Fruit fly (Drosophila melanogaster): ENCODE data around the gene CG3062.

Gene CG3062

DNA sequence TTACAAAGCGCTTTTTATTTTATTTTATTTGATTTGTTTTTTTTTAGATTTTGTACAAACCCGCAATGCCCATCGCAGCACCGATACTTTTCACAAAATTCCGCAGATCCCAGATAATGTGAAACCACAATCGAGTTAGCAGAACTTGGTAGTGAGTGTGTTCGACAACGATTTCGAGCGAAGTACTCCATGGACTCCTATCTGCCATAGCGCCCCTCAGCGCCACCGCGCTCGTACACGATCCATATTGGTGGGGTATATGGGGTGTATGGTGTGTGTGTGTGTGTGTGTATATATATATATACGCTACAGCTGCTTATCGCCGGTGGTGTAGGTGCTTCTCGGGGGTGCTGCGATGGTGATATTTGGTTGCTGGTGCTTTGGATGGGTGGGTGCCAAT, 32.2 kb downstream of the CG3062 start (continued):
- TF ChIP-seq CG3407 (GFP tag; optimal IDR thresholded peaks at IDR 0.05) = no peak
- no peak for TF ChIP-seq Hr51 (GFP tag; optimal IDR thresholded peaks at IDR 0.05)
- peak; percentile 20 for TF ChIP-seq HmgZ (tag; optimal IDR thresholded peaks at IDR 0.05)
- no peak for TF ChIP-seq p53 (GFP tag; optimal IDR thresholded peaks at IDR 0.05)
- no peak for TF ChIP-seq Dfd (GFP tag; optimal IDR thresholded peaks at IDR 0.05)
- TF ChIP-seq Jarid2 (GFP tag; optimal IDR thresholded peaks at IDR 0.05) = no peak
- TF ChIP-seq CG4854 (GFP tag; optimal IDR thresholded peaks at IDR 0.05) = no peak
- no peak for TF ChIP-seq CG2678 (tag; optimal IDR thresholded peaks at IDR 0.05)
- TF ChIP-seq CG10462 (GFP tag; optimal IDR thresholded peaks at IDR 0.05) = no peak
- no peak for TF ChIP-seq Hr39 (optimal IDR thresholded peaks at IDR 0.05)
- no peak for TF ChIP-seq ash1 (GFP tag; optimal IDR thresholded peaks at IDR 0.05)
- TF ChIP-seq ato (GFP tag; IDR thresholded peaks at IDR 0.05; ENCODE audit: partially characterized antibody) = no peak
- TF ChIP-seq CG42726 (GFP tag; IDR thresholded peaks at IDR 0.05; ENCODE audit: partially characterized antibody) = no peak
- no peak for TF ChIP-seq pan (optimal IDR thresholded peaks at IDR 0.05)
- no peak for TF ChIP-seq pan (GFP tag; optimal IDR thresholded peaks at IDR 0.05 in 1 of 2, IDR thresholded peaks at IDR 0.05 in 1 of 2)
- TF ChIP-seq fd3F (GFP tag; optimal IDR thresholded peaks at IDR 0.05) = no peak
- TF ChIP-seq exex (tag; optimal IDR thresholded peaks at IDR 0.05) = peak; percentile 66
- peak; percentile 19; the same call in 1 of the 2 replicates for TF ChIP-seq Adf1 (GFP tag; IDR thresholded peaks at IDR 0.05)
- TF ChIP-seq CG17829 (tag; optimal IDR thresholded peaks at IDR 0.05) = no peak
- TF ChIP-seq CG14441 (GFP tag; IDR thresholded peaks at IDR 0.05) = no peak
- TF ChIP-seq gro (GFP tag; optimal IDR thresholded peaks at IDR 0.05) = no peak
- no peak for TF ChIP-seq Mad (GFP tag; optimal IDR thresholded peaks at IDR 0.05)
- TF ChIP-seq CG7786 (GFP tag; optimal IDR thresholded peaks at IDR 0.05) = no peak
- TF ChIP-seq CG15479 (GFP tag; optimal IDR thresholded peaks at IDR 0.05) = no peak
- TF ChIP-seq row (GFP tag; IDR thresholded peaks at IDR 0.05) = no peak
- no peak for TF ChIP-seq ken (GFP tag; IDR thresholded peaks at IDR 0.05)
- peak; percentile 70 for TF ChIP-seq grn (GFP tag; optimal IDR thresholded peaks at IDR 0.05)
- peak; percentile 80 for TF ChIP-seq sug (tag; optimal IDR thresholded peaks at IDR 0.05)
- TF ChIP-seq CG5245 (GFP tag; optimal IDR thresholded peaks at IDR 0.05) = no peak
- no peak for TF ChIP-seq HLH54F (GFP tag; optimal IDR thresholded peaks at IDR 0.05)
- TF ChIP-seq Usf (GFP tag; optimal IDR thresholded peaks at IDR 0.05) = no peak
- no peak for TF ChIP-seq CG13775 (GFP tag; optimal IDR thresholded peaks at IDR 0.05)
- TF ChIP-seq CG15011 (GFP tag; optimal IDR thresholded peaks at IDR 0.05) = no peak
- no peak for TF ChIP-seq nerfin-2 (GFP tag; IDR thresholded peaks at IDR 0.05; ENCODE audit: partially characterized antibody)
- TF ChIP-seq CG7745 (tag; optimal IDR thresholded peaks at IDR 0.05) = no peak
- TF ChIP-seq ci (GFP tag; IDR thresholded peaks at IDR 0.05) = no peak
- no peak for TF ChIP-seq eve (GFP tag; optimal IDR thresholded peaks at IDR 0.05)
- no peak for TF ChIP-seq fd96Cb (tag; optimal IDR thresholded peaks at IDR 0.05)
- no peak for TF ChIP-seq Myb (GFP tag; optimal IDR thresholded peaks at IDR 0.05)
- TF ChIP-seq Poxn (GFP tag; IDR thresholded peaks at IDR 0.05) = no peak
- TF ChIP-seq CG7556 (GFP tag; optimal IDR thresholded peaks at IDR 0.05) = no peak
- TF ChIP-seq CG8944 (GFP tag; optimal IDR thresholded peaks at IDR 0.05) = no peak
- TF ChIP-seq CG14050 (GFP tag; IDR thresholded peaks at IDR 0.05) = no peak
- TF ChIP-seq tx (GFP tag; optimal IDR thresholded peaks at IDR 0.05) = no peak
- TF ChIP-seq gsb-n (tag; optimal IDR thresholded peaks at IDR 0.05) = no peak
- TF ChIP-seq Fer3 (tag; optimal IDR thresholded peaks at IDR 0.05) = no peak
- TF ChIP-seq sens (GFP tag) = peak; percentile 47
- TF ChIP-seq CG18599 (GFP tag; optimal IDR thresholded peaks at IDR 0.05) = peak; percentile 24
- TF ChIP-seq CG31365 (tag; optimal IDR thresholded peaks at IDR 0.05) = no peak
- no peak for TF ChIP-seq CG8281 (tag; optimal IDR thresholded peaks at IDR 0.05)
- TF ChIP-seq en (GFP tag; optimal IDR thresholded peaks at IDR 0.05) = no peak
- peak; percentile 40 for TF ChIP-seq Med (GFP tag)
- peak; percentile 40; the same call in 1 of the 3 replicates for TF ChIP-seq Dbx (GFP tag; IDR thresholded peaks at IDR 0.05)

All from whole organism, embryonic.